Fruit fly (Drosophila melanogaster) whole organism, embryonic: ENCODE results near the gene rempA.
A peak's percentile ranks its signal among the peaks of the same experiment; 100 is the strongest.

Source experiments
- Abd-B ChIP-seq: fragments of 200-800 bp; sonication (Bioruptor generic); optimal IDR thresholded peaks from 2 replicates; lab custom pipeline; 2018; ENCODE audit warnings: missing biosample characterization, mild to moderate bottlenecking, missing genetic modification characterization, moderate library complexity
- Adf1 ChIP-seq: fragments of 200-800 bp; sonication (Bioruptor generic); IDR thresholded peaks from 2 replicates; pipeline ENCODE4 v1.3.6; 2022; ENCODE audit warnings: missing biosample characterization, missing genetic modification characterization
- Blimp-1 ChIP-seq: fragments of 200-800 bp; sonication (Bioruptor generic); optimal IDR thresholded peaks from 3 replicates; lab custom pipeline; 2018; ENCODE audit warnings: missing biosample characterization, missing genetic modification characterization, mild to moderate bottlenecking, moderate library complexity, missing genetic modification reagents
- CG10274 ChIP-seq: fragments of 200-800 bp; sonication (Bioruptor generic); optimal IDR thresholded peaks from 3 replicates; lab custom pipeline; 2017; ENCODE audit warnings: missing biosample characterization, mild to moderate bottlenecking, missing genetic modification characterization
- CG11085 ChIP-seq: fragments of 200-800 bp; sonication (Bioruptor generic); IDR thresholded peaks from 2 replicates; pipeline ENCODE4 v1.3.6; 2022; ENCODE audit warnings: missing biosample characterization, missing genetic modification characterization
- CG12236 ChIP-seq: fragments of 200-800 bp; sonication (Bioruptor generic); optimal IDR thresholded peaks from 2 replicates; lab custom pipeline; 2016; ENCODE audit warnings: missing biosample characterization, missing genetic modification characterization
- CG13424 ChIP-seq: fragments of 200-800 bp; sonication (Bioruptor generic); optimal IDR thresholded peaks from 2 replicates; lab custom pipeline; 2019; ENCODE audit warnings: missing biosample characterization, mild to moderate bottlenecking, missing genetic modification characterization, moderate library complexity
- CG15601 ChIP-seq: fragments of 200-800 bp; sonication (Bioruptor generic); optimal IDR thresholded peaks from 3 replicates; lab custom pipeline; 2019; ENCODE audit warnings: missing biosample characterization, mild to moderate bottlenecking, missing genetic modification characterization, moderate library complexity
- CG15696 ChIP-seq: fragments of 200-800 bp; sonication (Bioruptor generic); optimal IDR thresholded peaks from 2 replicates; lab custom pipeline; 2019; ENCODE audit warnings: missing biosample characterization, mild to moderate bottlenecking, missing genetic modification characterization, moderate library complexity
- CG16863 ChIP-seq: fragments of 200-800 bp; sonication (Bioruptor generic); optimal IDR thresholded peaks from 3 replicates; lab custom pipeline; 2016; ENCODE audit warnings: missing biosample characterization, missing genetic modification characterization
- CG17568 ChIP-seq: fragments of 200-800 bp; sonication (Bioruptor generic); optimal IDR thresholded peaks from 2 replicates; lab custom pipeline; 2018; ENCODE audit warnings: missing biosample characterization, mild to moderate bottlenecking, missing genetic modification characterization, moderate library complexity
- CG2889 ChIP-seq: fragments of 200-800 bp; sonication (Bioruptor generic); IDR thresholded peaks from 3 replicates; pipeline ENCODE4 v1.3.6; 2022; ENCODE audit warnings: missing biosample characterization, missing genetic modification characterization
- CG4404 ChIP-seq: fragments of 200-800 bp; sonication (Bioruptor generic); IDR thresholded peaks from 2 replicates; pipeline ENCODE4 v1.3.6; 2022; ENCODE audit warnings: missing biosample characterization, missing genetic modification characterization
- CG4617 ChIP-seq: fragments of 200-800 bp; sonication (Bioruptor generic); optimal IDR thresholded peaks from 3 replicates; lab custom pipeline; 2016; ENCODE audit warnings: missing biosample characterization, missing genetic modification characterization, borderline replicate concordance
- CG6254 ChIP-seq: fragments of 200-800 bp; sonication (Bioruptor generic); optimal IDR thresholded peaks from 3 replicates; lab custom pipeline; 2017; ENCODE audit warnings: mild to moderate bottlenecking, missing biosample characterization, missing genetic modification reagents, missing genetic modification characterization
- CG6689 ChIP-seq: fragments of 200-800 bp; sonication (Bioruptor generic); IDR thresholded peaks from 2 replicates; pipeline ENCODE4 v1.3.6; 2022; ENCODE audit warnings: missing biosample characterization, missing genetic modification characterization
- CG6791 ChIP-seq: fragments of 200-800 bp; sonication (Bioruptor generic); IDR thresholded peaks from 3 replicates; pipeline ENCODE4 v1.3.6; 2022; ENCODE audit warnings: missing biosample characterization, missing genetic modification characterization; ENCODE audit not compliant: partially characterized antibody
- CG7271 ChIP-seq: fragments of 200-800 bp; sonication (Bioruptor generic); optimal IDR thresholded peaks from 2 replicates; lab custom pipeline; 2018; ENCODE audit warnings: missing biosample characterization, mild to moderate bottlenecking, missing genetic modification characterization, moderate library complexity
- CG8290 ChIP-seq, 3 experiments: fragments of 200-800 bp; sonication (Bioruptor generic); optimal IDR thresholded peaks; 2 replicates each; lab custom pipeline; 2016 to 2019; ENCODE audit warnings: missing biosample characterization in 3 of 3, missing genetic modification characterization in 3 of 3, mild to moderate bottlenecking in 2 of 3, moderate library complexity in 1 of 3
- CG9437 ChIP-seq: fragments of 200-800 bp; sonication (Bioruptor generic); optimal IDR thresholded peaks from 2 replicates; lab custom pipeline; 2018; ENCODE audit warnings: missing biosample characterization, mild to moderate bottlenecking, missing genetic modification characterization
- CG9797 ChIP-seq: fragments of 200-800 bp; sonication (Bioruptor generic); optimal IDR thresholded peaks from 3 replicates; lab custom pipeline; 2018; ENCODE audit warnings: missing biosample characterization, mild to moderate bottlenecking, missing genetic modification characterization
- D ChIP-seq, 2 experiments: fragments of 200-800 bp in 1 of 2; fragments of >200 bp in 1 of 2; sonication (Bioruptor generic) in 1 of 2; optimal IDR thresholded peaks; 2 replicates in 1 of 2; 3 replicates in 1 of 2; lab custom pipeline; 2017; ENCODE audit warnings: mild to moderate bottlenecking in 1 of 2, missing biosample characterization in 1 of 2, missing genetic modification characterization in 1 of 2, missing genetic modification reagents in 1 of 2
- Dad ChIP-seq: fragments of 200-800 bp; sonication (Bioruptor generic); optimal IDR thresholded peaks from 3 replicates; lab custom pipeline; 2016; ENCODE audit warnings: missing biosample characterization, missing genetic modification characterization
- Eip74EF ChIP-seq, 2 experiments: fragments of 200-800 bp in 1 of 2; fragments of >200 bp in 1 of 2; sonication (Bioruptor generic) in 1 of 2; optimal IDR thresholded peaks; 2 replicates each; lab custom pipeline; 2017 to 2019; ENCODE audit warnings: missing biosample characterization in 2 of 2, missing genetic modification characterization in 2 of 2, mild to moderate bottlenecking in 1 of 2, moderate library complexity in 1 of 2
- Fer1 ChIP-seq: fragments of 200-800 bp; sonication (Bioruptor generic); optimal IDR thresholded peaks from 2 replicates; lab custom pipeline; 2017; ENCODE audit warnings: missing biosample characterization, mild to moderate bottlenecking, missing genetic modification characterization
- Fer3 ChIP-seq: fragments of 200-800 bp; sonication (Bioruptor generic); optimal IDR thresholded peaks from 2 replicates; lab custom pipeline; 2018; ENCODE audit warnings: missing biosample characterization, mild to moderate bottlenecking, missing genetic modification characterization, moderate library complexity
- Gsc ChIP-seq: fragments of 200-800 bp; sonication (Bioruptor generic); IDR thresholded peaks from 2 replicates; pipeline ENCODE4 v1.3.6; 2022; ENCODE audit warnings: missing biosample characterization, missing genetic modification characterization
- HmgD ChIP-seq: fragments of 200-800 bp; sonication (Bioruptor generic); optimal IDR thresholded peaks from 3 replicates; lab custom pipeline; 2016; ENCODE audit warnings: missing biosample characterization, missing genetic modification characterization
- Hr39 ChIP-seq: fragments of >200 bp; optimal IDR thresholded peaks from 2 replicates; lab custom pipeline; 2017
- Lim3 ChIP-seq: fragments of 200-800 bp; sonication (Bioruptor generic); IDR thresholded peaks from 2 replicates; pipeline ENCODE4 v1.3.6; 2022; ENCODE audit warnings: missing biosample characterization, missing genetic modification characterization
- MTF-1 ChIP-seq: fragments of 200-800 bp; sonication (Bioruptor generic); optimal IDR thresholded peaks from 2 replicates; lab custom pipeline; 2018; ENCODE audit warnings: missing biosample characterization, mild to moderate bottlenecking, missing genetic modification characterization, borderline replicate concordance
- Oli ChIP-seq: fragments of 200-800 bp; sonication (Bioruptor generic); optimal IDR thresholded peaks from 2 replicates; lab custom pipeline; 2018; ENCODE audit warnings: missing biosample characterization, mild to moderate bottlenecking, missing genetic modification characterization, moderate library complexity
- Pdp1 ChIP-seq, 2 experiments: fragments of 200-800 bp; sonication (Bioruptor generic); optimal IDR thresholded peaks; 3 replicates each; lab custom pipeline; 2016; ENCODE audit warnings: missing biosample characterization in 2 of 2, missing genetic modification characterization in 2 of 2, mild to moderate bottlenecking in 1 of 2, moderate library complexity in 1 of 2
- ac ChIP-seq: fragments of 200-800 bp; sonication (Bioruptor generic); optimal IDR thresholded peaks from 3 replicates; lab custom pipeline; 2017; ENCODE audit warnings: missing biosample characterization, mild to moderate bottlenecking, missing genetic modification characterization
- dimm ChIP-seq: fragments of 200-800 bp; sonication (Bioruptor generic); IDR thresholded peaks from 2 replicates; pipeline ENCODE4 v1.3.6; 2022; ENCODE audit warnings: missing biosample characterization, missing genetic modification characterization
- dmrt99B ChIP-seq: fragments of 200-800 bp; sonication (Bioruptor generic); optimal IDR thresholded peaks from 2 replicates; lab custom pipeline; 2018; ENCODE audit warnings: missing biosample characterization, mild to moderate bottlenecking, missing genetic modification characterization, moderate library complexity
- ewg ChIP-seq: fragments of 200-800 bp; sonication (Bioruptor generic); optimal IDR thresholded peaks from 3 replicates; lab custom pipeline; 2017; ENCODE audit warnings: mild to moderate bottlenecking, missing biosample characterization, missing genetic modification reagents, missing genetic modification characterization
- jing ChIP-seq: fragments of 200-800 bp; sonication (Bioruptor generic); optimal IDR thresholded peaks from 2 replicates; lab custom pipeline; 2018; ENCODE audit warnings: missing biosample characterization, mild to moderate bottlenecking, missing genetic modification characterization
- mld ChIP-seq: fragments of 200-800 bp; sonication (Bioruptor generic); IDR thresholded peaks from 3 replicates; pipeline ENCODE4 v1.3.6; 2022; ENCODE audit warnings: missing biosample characterization, missing genetic modification characterization; ENCODE audit not compliant: partially characterized antibody
- nmo ChIP-seq: fragments of 200-800 bp; sonication (Bioruptor generic); optimal IDR thresholded peaks from 2 replicates; lab custom pipeline; 2018; ENCODE audit warnings: missing biosample characterization, mild to moderate bottlenecking, missing genetic modification characterization, moderate library complexity
- pb ChIP-seq: fragments of 200-800 bp; sonication (Bioruptor generic); optimal IDR thresholded peaks from 3 replicates; lab custom pipeline; 2016; ENCODE audit warnings: missing biosample characterization, missing genetic modification characterization
- pum ChIP-seq: fragments of 200-800 bp; sonication (Bioruptor generic); optimal IDR thresholded peaks from 2 replicates; lab custom pipeline; 2016; ENCODE audit warnings: missing biosample characterization, missing genetic modification characterization
- sqz ChIP-seq: fragments of 200-800 bp; sonication (Bioruptor generic); optimal IDR thresholded peaks from 3 replicates; lab custom pipeline; 2018; ENCODE audit warnings: missing biosample characterization, mild to moderate bottlenecking, missing genetic modification characterization
- sr ChIP-seq: fragments of 200-800 bp; sonication (Bioruptor generic); IDR thresholded peaks from 3 replicates; pipeline ENCODE4 v1.3.6; 2022; ENCODE audit warnings: missing biosample characterization, missing genetic modification characterization
- ssp ChIP-seq: fragments of 200-800 bp; sonication (Bioruptor generic); IDR thresholded peaks from 2 replicates; pipeline ENCODE4 v1.3.6; 2022; ENCODE audit warnings: missing biosample characterization, missing genetic modification characterization
- tll ChIP-seq, 2 experiments: fragments of 200-800 bp in 1 of 2; fragments of >200 bp in 1 of 2; sonication (Bioruptor generic) in 1 of 2; optimal IDR thresholded peaks; 2 replicates each; lab custom pipeline; 2017 to 2019; ENCODE audit warnings: missing biosample characterization in 2 of 2, missing genetic modification characterization in 2 of 2, mild to moderate bottlenecking in 1 of 2, moderate library complexity in 1 of 2
- usp ChIP-seq: fragments of >200 bp; optimal IDR thresholded peaks from 2 replicates; lab custom pipeline; 2017; ENCODE audit warnings: missing biosample characterization, missing genetic modification characterization
- wor ChIP-seq: fragments of 200-800 bp; sonication (Bioruptor generic); IDR thresholded peaks from 2 replicates; pipeline ENCODE4 v1.3.6; 2022; ENCODE audit warnings: missing biosample characterization, missing genetic modification characterization
- yki ChIP-seq: fragments of >200 bp; optimal IDR thresholded peaks from 3 replicates; lab custom pipeline; 2018
- z ChIP-seq: fragments of 200-800 bp; sonication (Bioruptor generic); IDR thresholded peaks from 3 replicates; pipeline ENCODE4 v1.3.6; 2022; ENCODE audit warnings: missing biosample characterization, missing genetic modification characterization

rempA gene

dm6 chr2L:568030-568429, 7.9 kb upstream of the rempA start, which contains the start of the genes Nle and Sf3b1 (continued):
- TF ChIP-seq dimm (GFP tag; lab: Robert Waterston, UW) (no peak), CG6791 (GFP tag; lab: Robert Waterston, UW) (peak; percentile 85), CG4617 (GFP tag; lab: Kevin White, UChicago) (peak; percentile 82), tll (GFP tag; optimal IDR thresholded peaks at IDR 0.05; lab: Kevin White, UChicago) (no peak), MTF-1 (GFP tag; lab: Kevin White, UChicago) (no peak), CG12236 (GFP tag; lab: Kevin White, UChicago) (peak; percentile 9), usp (GFP tag; lab: Kevin White, UChicago) (no peak), sqz (no peak), CG6254 (GFP tag; lab: Kevin White, UChicago) (no peak), HmgD (GFP tag; lab: Kevin White, UChicago) (no peak), Pdp1 (GFP tag; optimal IDR thresholded peaks at IDR 0.05; lab: Kevin White, UChicago) (peak in 1 of 2 experiments; percentile 48), ac (GFP tag; lab: Kevin White, UChicago) (no peak), wor (GFP tag; lab: Robert Waterston, UW) (no peak), Blimp-1 (GFP tag; lab: Kevin White, UChicago) (no peak), CG7271 (peak; percentile 7), ewg (GFP tag; lab: Kevin White, UChicago) (peak; percentile 1), D (optimal IDR thresholded peaks at IDR 0.05; lab: Kevin White, UChicago) (no peak), D (GFP tag; optimal IDR thresholded peaks at IDR 0.05; lab: Kevin White, UChicago) (no peak), Fer3 (peak; percentile 46), CG8290 (GFP tag; optimal IDR thresholded peaks at IDR 0.05; lab: Kevin White, UChicago) (no peak), CG8290 (tag; optimal IDR thresholded peaks at IDR 0.05; lab: Kevin White, UChicago) (no peak), pb (GFP tag; lab: Kevin White, UChicago) (no peak), pum (peak; percentile 13), Lim3 (GFP tag; lab: Robert Waterston, UW) (no peak), Fer1 (GFP tag; lab: Kevin White, UChicago) (peak; percentile 46), CG17568 (no peak), CG13424 (tag; lab: Kevin White, UChicago) (peak; percentile 68), CG16863 (GFP tag; lab: Kevin White, UChicago) (peak; percentile 27), CG15696 (tag; lab: Kevin White, UChicago) (peak; percentile 67), mld (GFP tag; lab: Robert Waterston, UW) (peak; percentile 81; the same call in 2 of the 3 replicates), dmrt99B (tag; lab: Kevin White, UChicago) (no peak), CG9797 (GFP tag; lab: Kevin White, UChicago) (peak; percentile 92), nmo (peak; percentile 71), jing (GFP tag; lab: Kevin White, UChicago) (no peak), CG10274 (no peak), Oli (tag; lab: Kevin White, UChicago) (no peak), sr (GFP tag; lab: Robert Waterston, UW) (no peak), Eip74EF (GFP tag; optimal IDR thresholded peaks at IDR 0.05; lab: Kevin White, UChicago) (no peak), CG4404 (no peak; the same call in 1 of the 2 replicates), Hr39 (lab: Kevin White, UChicago) (no peak), Dad (GFP tag; lab: Kevin White, UChicago) (peak; percentile 10), ssp (GFP tag; lab: Robert Waterston, UW) (no peak), CG2889 (GFP tag; lab: Robert Waterston, UW) (no peak), Gsc (GFP tag; lab: Robert Waterston, UW) (no peak), CG6689 (GFP tag; lab: Robert Waterston, UW) (no peak), CG15601 (tag; lab: Kevin White, UChicago) (no peak), Adf1 (GFP tag; lab: Robert Waterston, UW) (peak; percentile 48), Abd-B (no peak), CG11085 (no peak), yki (lab: Kevin White, UChicago) (no peak), CG9437 (GFP tag; lab: Kevin White, UChicago) (no peak), z (no peak)
